Worm (Caenorhabditis elegans): ENCODE results near the gene cec-6.

DNA sequence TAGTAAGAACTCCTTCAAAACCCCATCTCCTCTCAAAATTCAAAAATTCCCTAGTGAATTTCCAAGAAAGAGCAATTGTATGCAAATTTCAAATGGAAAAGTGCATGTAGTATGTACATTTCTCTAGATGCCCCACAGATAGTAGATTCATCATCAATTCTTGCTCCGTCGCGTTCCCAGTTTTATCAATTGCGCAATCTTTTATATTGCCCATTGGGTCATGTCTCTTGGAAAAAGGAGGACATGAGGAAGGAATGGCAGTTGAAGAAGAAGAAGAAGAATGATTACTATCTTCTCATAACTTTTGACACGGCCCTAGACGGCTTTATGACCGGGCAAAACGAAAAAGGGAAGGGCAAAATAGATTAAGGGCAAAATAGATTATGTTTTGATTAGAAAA, 38.0 kb upstream of the cec-6 start:
- no peak for TF ChIP-seq lin-15B (tag; optimal IDR thresholded peaks at IDR 0.05)
- TF ChIP-seq nhr-28 (tag; optimal IDR thresholded peaks at IDR 0.05): no peak

Data from whole organism, L1 larva.